Worm (Caenorhabditis elegans): ENCODE data around the gene C09E7.4.

Gene C09E7.4

ce11 chrIII:6531099-6531498, 5.7 kb downstream of the C09E7.4 start, which contains the start of gene C09E7.11:
Gene C09E7.11 (plus strand): TSS chrIII:6531399.
- TF ChIP-seq ets-7 (tag; optimal IDR thresholded peaks at IDR 0.05) (no peak), B0310.2 (tag; optimal IDR thresholded peaks at IDR 0.05) (no peak), tbx-11 (GFP tag; IDR thresholded peaks at IDR 0.05) (no peak), hnd-1 (tag; optimal IDR thresholded peaks at IDR 0.05) (no peak), ceh-13 (GFP tag; optimal IDR thresholded peaks at IDR 0.05) (no peak), flt-1 (GFP tag; IDR thresholded peaks at IDR 0.05) (no peak), ceh-36 (tag; optimal IDR thresholded peaks at IDR 0.05) (no peak), tbx-37 (GFP tag; conservative IDR thresholded peaks at IDR 0.05) (no peak), sea-1 (GFP tag; conservative IDR thresholded peaks at IDR 0.05) (no peak), tra-4 (tag; optimal IDR thresholded peaks at IDR 0.05) (no peak), hmg-4 (GFP tag; optimal IDR thresholded peaks at IDR 0.05) (no peak), aly-1 (tag; optimal IDR thresholded peaks at IDR 0.05) (no peak), F13C5.2 (tag; optimal IDR thresholded peaks at IDR 0.05) (no peak), scrt-1 (GFP tag; IDR thresholded peaks at IDR 0.05) (no peak), hmbx-1 (tag; optimal IDR thresholded peaks at IDR 0.05) (no peak), pes-1 (GFP tag; IDR thresholded peaks at IDR 0.05) (no peak), ama-1 (optimal IDR thresholded peaks at IDR 0.05) (no peak)

ce11 chrIII:6527902-6528301, 8.9 kb downstream of the C09E7.4 start, which contains the start of gene pqn-10:
Gene pqn-10 (plus strand): TSS chrIII:6528202.
- TF ChIP-seq ets-7 (tag; optimal IDR thresholded peaks at IDR 0.05): no peak
- no peak for TF ChIP-seq pes-1 (GFP tag; IDR thresholded peaks at IDR 0.05)
- TF ChIP-seq tra-4 (tag; optimal IDR thresholded peaks at IDR 0.05): no peak
- TF ChIP-seq aly-1 (tag; optimal IDR thresholded peaks at IDR 0.05): no peak
- no peak for TF ChIP-seq sea-1 (GFP tag; conservative IDR thresholded peaks at IDR 0.05)
- TF ChIP-seq hmg-4 (GFP tag; optimal IDR thresholded peaks at IDR 0.05): no peak
- TF ChIP-seq F13C5.2 (tag; optimal IDR thresholded peaks at IDR 0.05): no peak
- no peak for TF ChIP-seq ceh-13 (GFP tag; optimal IDR thresholded peaks at IDR 0.05)
- TF ChIP-seq hnd-1 (tag; optimal IDR thresholded peaks at IDR 0.05): no peak
- TF ChIP-seq flt-1 (GFP tag; IDR thresholded peaks at IDR 0.05): no peak
- no peak for TF ChIP-seq tbx-37 (GFP tag; conservative IDR thresholded peaks at IDR 0.05)
- no peak for TF ChIP-seq scrt-1 (GFP tag; IDR thresholded peaks at IDR 0.05)
- TF ChIP-seq ceh-36 (tag; optimal IDR thresholded peaks at IDR 0.05): no peak
- TF ChIP-seq B0310.2 (tag; optimal IDR thresholded peaks at IDR 0.05): no peak

ce11 chrIII:6525557-6525956, 11.2 kb downstream of the C09E7.4 start, which contains the start of gene oig-1:
Gene oig-1 (minus strand): TSS chrIII:6525657.
- TF ChIP-seq aly-1 (tag; optimal IDR thresholded peaks at IDR 0.05) (no peak), B0310.2 (tag; optimal IDR thresholded peaks at IDR 0.05) (no peak), hmbx-1 (tag; optimal IDR thresholded peaks at IDR 0.05) (no peak), hnd-1 (tag; optimal IDR thresholded peaks at IDR 0.05) (no peak), tbx-11 (GFP tag; IDR thresholded peaks at IDR 0.05) (no peak), hmg-4 (GFP tag; optimal IDR thresholded peaks at IDR 0.05) (no peak), ceh-36 (tag; optimal IDR thresholded peaks at IDR 0.05) (no peak), scrt-1 (GFP tag; IDR thresholded peaks at IDR 0.05) (no peak), pes-1 (GFP tag; IDR thresholded peaks at IDR 0.05) (no peak), ama-1 (optimal IDR thresholded peaks at IDR 0.05) (no peak)

- TF ChIP-seq tbx-37 (GFP tag; conservative IDR thresholded peaks at IDR 0.05) (no peak), pes-1 (GFP tag; IDR thresholded peaks at IDR 0.05) (no peak), hnd-1 (tag; optimal IDR thresholded peaks at IDR 0.05) (no peak), scrt-1 (GFP tag; IDR thresholded peaks at IDR 0.05) (no peak), B0310.2 (tag; optimal IDR thresholded peaks at IDR 0.05) (no peak), sea-1 (GFP tag; conservative IDR thresholded peaks at IDR 0.05) (no peak), aly-1 (tag; optimal IDR thresholded peaks at IDR 0.05) (no peak), hmbx-1 (tag; optimal IDR thresholded peaks at IDR 0.05) (no peak), ceh-36 (tag; optimal IDR thresholded peaks at IDR 0.05) (no peak), ets-7 (tag; optimal IDR thresholded peaks at IDR 0.05) (no peak), hmg-4 (GFP tag; optimal IDR thresholded peaks at IDR 0.05) (no peak), ceh-13 (GFP tag; optimal IDR thresholded peaks at IDR 0.05) (no peak), tbx-11 (GFP tag; IDR thresholded peaks at IDR 0.05) (no peak), tra-4 (tag; optimal IDR thresholded peaks at IDR 0.05) (no peak), ama-1 (optimal IDR thresholded peaks at IDR 0.05) (no peak)
Measured at ce11 chrIII:6519949-6520348, 16.8 kb downstream of the C09E7.4 start, which contains the start of gene C09E7.10. Gene C09E7.10 (minus strand): TSS chrIII:6520049.

ce11 chrIII:6514673-6515072, 22.1 kb downstream of the C09E7.4 start, which contains the start of gene acr-5:
Gene acr-5 (minus strand): TSS chrIII:6514773.
- TF ChIP-seq hmg-4 (GFP tag; optimal IDR thresholded peaks at IDR 0.05) (no peak), ama-1 (optimal IDR thresholded peaks at IDR 0.05) (no peak), scrt-1 (GFP tag; IDR thresholded peaks at IDR 0.05) (no peak), tbx-37 (GFP tag; conservative IDR thresholded peaks at IDR 0.05) (no peak), tra-4 (tag; optimal IDR thresholded peaks at IDR 0.05) (no peak), sea-1 (GFP tag; conservative IDR thresholded peaks at IDR 0.05) (no peak), B0310.2 (tag; optimal IDR thresholded peaks at IDR 0.05) (no peak), hnd-1 (tag; optimal IDR thresholded peaks at IDR 0.05) (no peak), tbx-11 (GFP tag; IDR thresholded peaks at IDR 0.05) (no peak), pes-1 (GFP tag; IDR thresholded peaks at IDR 0.05) (no peak), aly-1 (tag; optimal IDR thresholded peaks at IDR 0.05) (no peak), ceh-13 (GFP tag; optimal IDR thresholded peaks at IDR 0.05) (no peak), ceh-36 (tag; optimal IDR thresholded peaks at IDR 0.05) (no peak), flt-1 (GFP tag; IDR thresholded peaks at IDR 0.05) (no peak), hmbx-1 (tag; optimal IDR thresholded peaks at IDR 0.05) (no peak), ets-7 (tag; optimal IDR thresholded peaks at IDR 0.05) (no peak), F13C5.2 (tag; optimal IDR thresholded peaks at IDR 0.05) (no peak)

ce11 chrIII:6509301-6509700, 27.5 kb downstream of the C09E7.4 start:
- TF ChIP-seq hnd-1 (tag; optimal IDR thresholded peaks at IDR 0.05) (no peak), tbx-11 (GFP tag; IDR thresholded peaks at IDR 0.05) (no peak), ceh-13 (GFP tag; optimal IDR thresholded peaks at IDR 0.05) (no peak), scrt-1 (GFP tag; IDR thresholded peaks at IDR 0.05) (no peak), ceh-36 (tag; optimal IDR thresholded peaks at IDR 0.05) (no peak), ama-1 (optimal IDR thresholded peaks at IDR 0.05) (no peak), flt-1 (GFP tag; IDR thresholded peaks at IDR 0.05) (no peak)

- no peak for TF ChIP-seq B0310.2 (tag; optimal IDR thresholded peaks at IDR 0.05)
- no peak for TF ChIP-seq ama-1 (optimal IDR thresholded peaks at IDR 0.05)
- no peak for TF ChIP-seq ceh-13 (GFP tag; optimal IDR thresholded peaks at IDR 0.05)
- no peak for TF ChIP-seq flt-1 (GFP tag; IDR thresholded peaks at IDR 0.05)
Measured at ce11 chrIII:6508327-6508726, 28.5 kb downstream of the C09E7.4 start.
